Fruit fly (Drosophila melanogaster): ENCODE measurements around the gene CG32040.

CG32040 gene

dm6 chr3L:9400697-9401353, 47.0 kb downstream of the CG32040 start:
- TF ChIP-seq cic (GFP tag; optimal IDR thresholded peaks at IDR 0.05) (no peak), kay (GFP tag; ENCODE audit: borderline replicate concordance) (no peak), ovo (GFP tag; optimal IDR thresholded peaks at IDR 0.05) (no peak), CG33017 (tag; optimal IDR thresholded peaks at IDR 0.05) (no peak), CG1620 (GFP tag; optimal IDR thresholded peaks at IDR 0.05) (no peak), Clk (GFP tag; optimal IDR thresholded peaks at IDR 0.05) (no peak), CG7045 (GFP tag; optimal IDR thresholded peaks at IDR 0.05) (no peak), CG14711 (tag; optimal IDR thresholded peaks at IDR 0.05) (no peak), CG12768 (GFP tag; optimal IDR thresholded peaks at IDR 0.05) (no peak), tj (GFP tag; optimal IDR thresholded peaks at IDR 0.05) (no peak), toe (GFP tag; optimal IDR thresholded peaks at IDR 0.05) (no peak), cnc (optimal IDR thresholded peaks at IDR 0.05) (no peak), CG5204 (GFP tag; optimal IDR thresholded peaks at IDR 0.05) (no peak), CG7101 (tag; optimal IDR thresholded peaks at IDR 0.05) (no peak), CG11617 (GFP tag; optimal IDR thresholded peaks at IDR 0.05) (no peak), Crg-1 (GFP tag; optimal IDR thresholded peaks at IDR 0.05) (no peak), pad (GFP tag; optimal IDR thresholded peaks at IDR 0.05) (no peak), Mnt (GFP tag; optimal IDR thresholded peaks at IDR 0.05) (no peak)

dm6 chr3L:9401354-9402156, 47.7 kb downstream of the CG32040 start:
- peak; percentile 13 for TF ChIP-seq CG12768 (GFP tag; optimal IDR thresholded peaks at IDR 0.05)
- TF ChIP-seq tj (GFP tag; optimal IDR thresholded peaks at IDR 0.05): peak; percentile 74
- peak; percentile 87 for TF ChIP-seq pad (GFP tag; optimal IDR thresholded peaks at IDR 0.05)
- peak; percentile 93 for TF ChIP-seq ovo (GFP tag; optimal IDR thresholded peaks at IDR 0.05)
- peak; percentile 96 for TF ChIP-seq kay (GFP tag; ENCODE audit: borderline replicate concordance)
- TF ChIP-seq cnc (optimal IDR thresholded peaks at IDR 0.05): no peak
- TF ChIP-seq Crg-1 (GFP tag; optimal IDR thresholded peaks at IDR 0.05): no peak

- no peak for TF ChIP-seq cnc (optimal IDR thresholded peaks at IDR 0.05)
- no peak for TF ChIP-seq CG33017 (tag; optimal IDR thresholded peaks at IDR 0.05)
- peak; percentile 9 for TF ChIP-seq bab1 (GFP tag; optimal IDR thresholded peaks at IDR 0.05)
- peak; percentile 78 for TF ChIP-seq Mnt (GFP tag; optimal IDR thresholded peaks at IDR 0.05)
- TF ChIP-seq CG1620 (GFP tag; optimal IDR thresholded peaks at IDR 0.05): no peak
- TF ChIP-seq CG7101 (tag; optimal IDR thresholded peaks at IDR 0.05): no peak
- no peak for TF ChIP-seq Hr96 (GFP tag; optimal IDR thresholded peaks at IDR 0.05)
- TF ChIP-seq kay (GFP tag; ENCODE audit: borderline replicate concordance): peak; percentile 38
- no peak for TF ChIP-seq toe (GFP tag; optimal IDR thresholded peaks at IDR 0.05)
- no peak for TF ChIP-seq ovo (GFP tag; optimal IDR thresholded peaks at IDR 0.05)
- no peak for TF ChIP-seq CG5204 (GFP tag; optimal IDR thresholded peaks at IDR 0.05)
- TF ChIP-seq Crg-1 (GFP tag; optimal IDR thresholded peaks at IDR 0.05): no peak
- no peak for TF ChIP-seq pad (GFP tag; optimal IDR thresholded peaks at IDR 0.05)
- no peak for TF ChIP-seq CG12768 (GFP tag; optimal IDR thresholded peaks at IDR 0.05)
- peak; percentile 87 for TF ChIP-seq CG14711 (tag; optimal IDR thresholded peaks at IDR 0.05)
- no peak for TF ChIP-seq CG7045 (GFP tag; optimal IDR thresholded peaks at IDR 0.05)
- TF ChIP-seq Clk (GFP tag; optimal IDR thresholded peaks at IDR 0.05): no peak
- no peak for TF ChIP-seq CG11617 (GFP tag; optimal IDR thresholded peaks at IDR 0.05)
- TF ChIP-seq tj (GFP tag; optimal IDR thresholded peaks at IDR 0.05): peak; percentile 38
Measured at dm6 chr3L:9402157-9402890, 48.5 kb downstream of the CG32040 start, which contains the start of gene eIF4E1. Gene eIF4E1, minus strand, starts transcription at chr3L:9402460.

- no peak for TF ChIP-seq CG12768 (GFP tag; optimal IDR thresholded peaks at IDR 0.05)
- TF ChIP-seq tj (GFP tag; optimal IDR thresholded peaks at IDR 0.05): no peak
- TF ChIP-seq CG11617 (GFP tag; optimal IDR thresholded peaks at IDR 0.05): no peak
Measured at dm6 chr3L:9404497-9404896, 50.7 kb downstream of the CG32040 start, which contains the start of gene Cpr67B. Gene Cpr67B, plus strand, starts transcription at chr3L:9404797.

Data from whole organism, adult.